Fruit fly (Drosophila melanogaster) whole organism, pupa: ENCODE results near the gene squ.
A peak's percentile ranks its signal among the peaks of the same experiment; 100 is the strongest.

ENCODE experiments used
- CG10348 ChIP-seq: fragments of 200-800 bp; sonication (Bioruptor generic); IDR thresholded peaks from 2 replicates; pipeline ENCODE4 v1.3.6; 2022; ENCODE audit warnings: missing biosample characterization, missing genetic modification characterization
- CG12605 ChIP-seq: fragments of 200-800 bp; sonication (Bioruptor generic); IDR thresholded peaks from 2 replicates; pipeline ENCODE4 v1.3.6; 2022; ENCODE audit warnings: missing biosample characterization, missing genetic modification characterization
- CG13204 ChIP-seq: fragments of 200-800 bp; sonication (Bioruptor generic); optimal IDR thresholded peaks from 2 replicates; lab custom pipeline; 2018; ENCODE audit warnings: missing biosample characterization, mild to moderate bottlenecking, missing genetic modification characterization, moderate library complexity
- CG14655 ChIP-seq: fragments of 200-800 bp; sonication (Bioruptor generic); optimal IDR thresholded peaks from 3 replicates; lab custom pipeline; 2017; ENCODE audit warnings: mild to moderate bottlenecking, missing biosample characterization, missing genetic modification reagents, missing genetic modification characterization
- CG15710 ChIP-seq: fragments of 200-800 bp; sonication (Bioruptor generic); optimal IDR thresholded peaks from 2 replicates; lab custom pipeline; 2018; ENCODE audit warnings: missing biosample characterization, mild to moderate bottlenecking, missing genetic modification characterization, moderate library complexity
- CG17806 ChIP-seq: fragments of 200-800 bp; sonication (Bioruptor generic); optimal IDR thresholded peaks from 2 replicates; lab custom pipeline; 2018; ENCODE audit warnings: missing biosample characterization, mild to moderate bottlenecking, missing genetic modification characterization, moderate library complexity
- CG32121 ChIP-seq: fragments of 200-800 bp; sonication (Bioruptor generic); IDR thresholded peaks from 2 replicates; pipeline ENCODE4 v1.3.6; 2022; ENCODE audit warnings: missing biosample characterization, missing genetic modification characterization
- CG34367 ChIP-seq: fragments of 200-800 bp; sonication (Bioruptor generic); optimal IDR thresholded peaks from 2 replicates; lab custom pipeline; 2018; ENCODE audit warnings: missing biosample characterization, mild to moderate bottlenecking, missing genetic modification characterization
- CG4496 ChIP-seq: fragments of 200-800 bp; sonication (Bioruptor generic); IDR thresholded peaks from 3 replicates; pipeline ENCODE4 v1.3.6; 2022; ENCODE audit warnings: missing biosample characterization, missing genetic modification characterization
- CG8159 ChIP-seq: fragments of 200-800 bp; sonication (Bioruptor generic); optimal IDR thresholded peaks from 3 replicates; lab custom pipeline; 2018; ENCODE audit warnings: missing biosample characterization, mild to moderate bottlenecking, missing genetic modification characterization, moderate library complexity
- CG8301 ChIP-seq: fragments of 200-800 bp; sonication (Bioruptor generic); optimal IDR thresholded peaks from 2 replicates; lab custom pipeline; 2018; ENCODE audit warnings: missing biosample characterization, mild to moderate bottlenecking, missing genetic modification characterization
- CG9948 ChIP-seq: fragments of 200-800 bp; sonication (Bioruptor generic); optimal IDR thresholded peaks from 2 replicates; lab custom pipeline; 2018; ENCODE audit warnings: missing biosample characterization, mild to moderate bottlenecking, missing genetic modification characterization, moderate library complexity
- D1 ChIP-seq: fragments of 200-800 bp; sonication (Bioruptor generic); optimal IDR thresholded peaks from 2 replicates; lab custom pipeline; 2018; ENCODE audit warnings: missing biosample characterization, mild to moderate bottlenecking, missing genetic modification characterization, moderate library complexity
- EcR ChIP-seq: fragments of 200-800 bp; sonication (Bioruptor generic); optimal IDR thresholded peaks from 3 replicates; lab custom pipeline; 2019; ENCODE audit warnings: missing biosample characterization, missing genetic modification characterization, mild to moderate bottlenecking, moderate library complexity, missing genetic modification reagents
- Ets98B ChIP-seq: fragments of 200-800 bp; sonication (Bioruptor generic); IDR thresholded peaks from 2 replicates; pipeline ENCODE4 v1.3.6; 2022; ENCODE audit warnings: missing biosample characterization, missing genetic modification characterization
- Pif1A ChIP-seq: fragments of 200-800 bp; sonication (Bioruptor generic); optimal IDR thresholded peaks from 3 replicates; lab custom pipeline; 2016; ENCODE audit warnings: missing biosample characterization, missing genetic modification characterization
- Pif1B ChIP-seq: fragments of 200-800 bp; sonication (Bioruptor generic); optimal IDR thresholded peaks from 3 replicates; lab custom pipeline; 2016; ENCODE audit warnings: missing biosample characterization, missing genetic modification characterization
- Snoo ChIP-seq: fragments of 200-800 bp; sonication (Bioruptor generic); optimal IDR thresholded peaks from 3 replicates; lab custom pipeline; 2017; ENCODE audit warnings: missing biosample characterization, mild to moderate bottlenecking, missing genetic modification characterization, inconsistent platforms
- fd96Ca ChIP-seq: fragments of 200-800 bp; sonication (Bioruptor generic); IDR thresholded peaks from 3 replicates; pipeline ENCODE4 v1.3.6; 2022; ENCODE audit warnings: missing biosample characterization, missing genetic modification characterization
- gl ChIP-seq: fragments of 200-800 bp; sonication (Bioruptor generic); optimal IDR thresholded peaks from 2 replicates; lab custom pipeline; 2018; ENCODE audit warnings: missing biosample characterization, mild to moderate bottlenecking, missing genetic modification characterization
- rn ChIP-seq: fragments of 200-800 bp; sonication (Bioruptor generic); IDR thresholded peaks from 2 replicates; pipeline ENCODE4 v1.3.6; 2022; ENCODE audit warnings: missing biosample characterization, missing genetic modification characterization

Gene squ

dm6 chr2L:16720707-16721700, 41.1 kb downstream of the squ start:
- TF ChIP-seq CG32121 (GFP tag; lab: Robert Waterston, UW): peak; percentile 97
- TF ChIP-seq CG15710 (tag; lab: Kevin White, UChicago): peak; percentile 90
- TF ChIP-seq rn: peak; percentile 94
- TF ChIP-seq CG12605 (GFP tag; lab: Robert Waterston, UW): peak; percentile 92
- peak; percentile 96 for TF ChIP-seq CG8159 (tag; lab: Kevin White, UChicago)
- peak; percentile 94 for TF ChIP-seq CG9948
- TF ChIP-seq CG14655 (GFP tag; lab: Kevin White, UChicago): peak; percentile 94
- TF ChIP-seq EcR (GFP tag; lab: Kevin White, UChicago): peak; percentile 84
- TF ChIP-seq CG10348: peak; percentile 79
- peak; percentile 93 for TF ChIP-seq Pif1B (GFP tag; lab: Kevin White, UChicago)
- peak; percentile 87 for TF ChIP-seq Snoo
- TF ChIP-seq CG17806 (tag; lab: Kevin White, UChicago): peak; percentile 96
- peak; percentile 84 for TF ChIP-seq fd96Ca (GFP tag; lab: Robert Waterston, UW)
- peak; percentile 69 for TF ChIP-seq D1 (tag; lab: Kevin White, UChicago)
- TF ChIP-seq Ets98B (GFP tag; lab: Robert Waterston, UW): peak; percentile 96
- peak; percentile 96 for TF ChIP-seq Pif1A (GFP tag; lab: Kevin White, UChicago)
- peak; percentile 89 for TF ChIP-seq CG34367 (tag; lab: Kevin White, UChicago)
- peak; percentile 98 for TF ChIP-seq CG4496
- peak; percentile 83 for TF ChIP-seq gl
- no peak for TF ChIP-seq CG13204 (GFP tag; lab: Kevin White, UChicago)
- TF ChIP-seq CG8301 (tag; lab: Kevin White, UChicago): peak; percentile 93

- TF ChIP-seq CG8159 (tag; lab: Kevin White, UChicago) (no peak), CG8301 (tag; lab: Kevin White, UChicago) (no peak), CG10348 (no peak), D1 (tag; lab: Kevin White, UChicago) (no peak), Snoo (no peak), rn (no peak), CG34367 (tag; lab: Kevin White, UChicago) (no peak), CG13204 (GFP tag; lab: Kevin White, UChicago) (no peak), Pif1B (GFP tag; lab: Kevin White, UChicago) (no peak), CG4496 (no peak), CG9948 (no peak), CG17806 (tag; lab: Kevin White, UChicago) (no peak), Ets98B (GFP tag; lab: Robert Waterston, UW) (no peak), fd96Ca (GFP tag; lab: Robert Waterston, UW) (no peak), CG14655 (GFP tag; lab: Kevin White, UChicago) (no peak), CG15710 (tag; lab: Kevin White, UChicago) (no peak), gl (no peak), CG32121 (GFP tag; lab: Robert Waterston, UW) (no peak)
Observed at dm6 chr2L:16722596-16722995, 42.7 kb downstream of the squ start.

DNA sequence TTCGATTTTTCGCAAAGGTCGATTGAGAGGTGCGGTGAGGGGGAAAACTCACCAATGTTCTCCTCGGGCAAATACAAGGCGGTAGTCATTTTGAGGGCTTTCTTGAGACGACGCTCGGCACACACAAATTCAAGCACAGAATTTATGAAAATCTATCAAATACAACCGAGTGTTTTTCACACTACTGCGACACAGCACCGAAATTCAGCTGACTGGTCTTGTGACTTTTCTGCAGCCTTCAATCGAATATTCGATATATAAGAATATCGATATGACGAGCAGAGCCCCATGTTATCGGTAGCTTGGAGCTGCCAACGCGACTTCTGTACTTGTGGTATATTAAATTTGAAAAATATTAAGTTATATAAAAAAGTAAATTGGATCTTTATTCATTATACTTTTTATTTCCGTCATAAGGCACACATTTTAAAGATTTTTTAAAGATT, 47.7 kb downstream of the squ start, which contains the start of gene VhaSFD:
VhaSFD (minus strand) TSS at position 249 of the 446 bp plus-strand sequence.
- TF ChIP-seq fd96Ca (GFP tag; lab: Robert Waterston, UW) (no peak), gl (peak; percentile 6), Snoo (peak; percentile 26), CG32121 (GFP tag; lab: Robert Waterston, UW) (0 out of 2 replicates have a peak, but pooled peaks have one; percentile 38), CG8159 (tag; lab: Kevin White, UChicago) (no peak), CG4496 (0 out of 3 replicates have a peak, but pooled peaks have one; percentile 33), CG17806 (tag; lab: Kevin White, UChicago) (no peak)
- TF ChIP-seq, all 21 proteins: peak for 4

- TF ChIP-seq Snoo (no peak), Pif1B (GFP tag; lab: Kevin White, UChicago) (no peak), fd96Ca (GFP tag; lab: Robert Waterston, UW) (no peak), CG8301 (tag; lab: Kevin White, UChicago) (no peak), CG10348 (no peak), CG13204 (GFP tag; lab: Kevin White, UChicago) (no peak), CG15710 (tag; lab: Kevin White, UChicago) (no peak)
Observed at dm6 chr2L:16729556-16729955, 49.7 kb downstream of the squ start, which contains the start of gene Tsen2. Gene Tsen2 (plus strand): TSS chr2L:16729777.

- TF ChIP-seq CG10348: no peak
- no peak for TF ChIP-seq CG4496
- TF ChIP-seq CG13204 (GFP tag; lab: Kevin White, UChicago): no peak
- TF ChIP-seq CG8301 (tag; lab: Kevin White, UChicago): no peak
- no peak for TF ChIP-seq Pif1A (GFP tag; lab: Kevin White, UChicago)
- TF ChIP-seq rn: no peak
- no peak for TF ChIP-seq CG12605 (GFP tag; lab: Robert Waterston, UW)
- no peak for TF ChIP-seq CG9948
- TF ChIP-seq EcR (GFP tag; lab: Kevin White, UChicago): no peak
Observed at dm6 chr2L:16730939-16731338, 51.1 kb downstream of the squ start, which contains the start of gene CG17996. Gene CG17996 (minus strand): TSS chr2L:16731039.
